Fruit fly (Drosophila melanogaster): ENCODE measurements around the gene jagn.

dm6 chr3R:5737263-5737662 lies 41.9 kb upstream of the jagn start:
- TF ChIP-seq psq (optimal IDR thresholded peaks at IDR 0.05) (no peak), CG8478 (optimal IDR thresholded peaks at IDR 0.05) (no peak), EcR (GFP tag; optimal IDR thresholded peaks at IDR 0.05) (no peak), Dll (optimal IDR thresholded peaks at IDR 0.05) (no peak), pan (optimal IDR thresholded peaks at IDR 0.05) (peak; percentile 3), usp (GFP tag; optimal IDR thresholded peaks at IDR 0.05) (no peak)
